Fruit fly (Drosophila melanogaster) whole organism, embryonic: Measurements from ENCODE around the gene yellow-e.

Source experiments
- Antp ChIP-seq: fragments of 200-800 bp; sonication (Bioruptor generic); optimal IDR thresholded peaks from 3 replicates; lab custom pipeline; 2016; ENCODE audit warnings: missing biosample characterization, missing genetic modification characterization
- Asciz ChIP-seq: fragments of 200-800 bp; sonication (Bioruptor generic); optimal IDR thresholded peaks from 2 replicates; lab custom pipeline; 2017; ENCODE audit warnings: missing biosample characterization, mild to moderate bottlenecking, missing genetic modification characterization, missing genetic modification reagents
- BEAF-32 ChIP-seq: fragments of 200-800 bp; sonication (Bioruptor generic); optimal IDR thresholded peaks from 3 replicates; lab custom pipeline; 2017; ENCODE audit warnings: missing biosample characterization, missing genetic modification characterization, mild to moderate bottlenecking, moderate library complexity, missing genetic modification reagents
- CG10267 ChIP-seq: fragments of 200-800 bp; sonication (Bioruptor generic); optimal IDR thresholded peaks from 2 replicates; lab custom pipeline; 2018; ENCODE audit warnings: missing biosample characterization, mild to moderate bottlenecking, missing genetic modification characterization, moderate library complexity
- CG10431 ChIP-seq: fragments of 200-800 bp; sonication (Bioruptor generic); optimal IDR thresholded peaks from 3 replicates; lab custom pipeline; 2018; ENCODE audit warnings: missing biosample characterization, mild to moderate bottlenecking, missing genetic modification characterization
- CG11247 ChIP-seq: fragments of 200-800 bp; sonication (Bioruptor generic); IDR thresholded peaks from 2 replicates; pipeline ENCODE4 v1.3.6; 2022; ENCODE audit warnings: missing biosample characterization, missing genetic modification characterization
- CG12299 ChIP-seq: fragments of 200-800 bp; sonication (Bioruptor generic); optimal IDR thresholded peaks from 2 replicates; lab custom pipeline; 2018; ENCODE audit warnings: missing biosample characterization, mild to moderate bottlenecking, missing genetic modification characterization
- CG13624 ChIP-seq: fragments of 200-800 bp; sonication (Bioruptor generic); optimal IDR thresholded peaks from 2 replicates; lab custom pipeline; 2016; ENCODE audit warnings: missing biosample characterization, missing genetic modification characterization
- CG14014 ChIP-seq: fragments of 200-800 bp; sonication (Bioruptor generic); IDR thresholded peaks from 2 replicates; pipeline ENCODE4 v1.3.6; 2022; ENCODE audit warnings: missing biosample characterization, missing genetic modification characterization
- CG14860 ChIP-seq: fragments of 200-800 bp; sonication (Bioruptor generic); IDR thresholded peaks from 3 replicates; pipeline ENCODE4 v1.3.6; 2022; ENCODE audit warnings: missing biosample characterization, missing genetic modification characterization; ENCODE audit not compliant: partially characterized antibody
- CG1602 ChIP-seq: fragments of 200-800 bp; sonication (Bioruptor generic); optimal IDR thresholded peaks from 3 replicates; lab custom pipeline; 2016; ENCODE audit warnings: missing biosample characterization, missing genetic modification characterization
- CG16779 ChIP-seq: fragments of 200-800 bp; sonication (Bioruptor generic); IDR thresholded peaks from 2 replicates; pipeline ENCODE4 v1.3.6; 2022; ENCODE audit warnings: missing biosample characterization, missing genetic modification characterization
- CG2202 ChIP-seq: fragments of 200-800 bp; sonication (Bioruptor generic); optimal IDR thresholded peaks from 2 replicates; lab custom pipeline; 2018; ENCODE audit warnings: missing biosample characterization, mild to moderate bottlenecking, missing genetic modification characterization
- CG2678 ChIP-seq: fragments of 200-800 bp; sonication (Bioruptor generic); optimal IDR thresholded peaks from 3 replicates; lab custom pipeline; 2019; ENCODE audit warnings: missing biosample characterization, mild to moderate bottlenecking, missing genetic modification characterization, moderate library complexity
- CG31388 ChIP-seq: fragments of 200-800 bp; sonication (Bioruptor generic); optimal IDR thresholded peaks from 2 replicates; lab custom pipeline; 2016; ENCODE audit warnings: missing biosample characterization, missing genetic modification characterization
- CG4282 ChIP-seq: fragments of 200-800 bp; sonication (Bioruptor generic); optimal IDR thresholded peaks from 2 replicates; lab custom pipeline; 2016; ENCODE audit warnings: missing biosample characterization, missing genetic modification characterization
- CG4424 ChIP-seq: fragments of 200-800 bp; sonication (Bioruptor generic); optimal IDR thresholded peaks from 3 replicates; lab custom pipeline; 2016; ENCODE audit warnings: missing biosample characterization, missing genetic modification characterization
- CG6791 ChIP-seq: fragments of 200-800 bp; sonication (Bioruptor generic); IDR thresholded peaks from 3 replicates; pipeline ENCODE4 v1.3.6; 2022; ENCODE audit warnings: missing biosample characterization, missing genetic modification characterization; ENCODE audit not compliant: partially characterized antibody
- CG7357 ChIP-seq: fragments of 200-800 bp; sonication (Bioruptor generic); IDR thresholded peaks from 3 replicates; pipeline ENCODE4 v1.3.6; 2022; ENCODE audit warnings: missing biosample characterization, missing genetic modification characterization
- CG7987 ChIP-seq: fragments of 200-800 bp; sonication (Bioruptor generic); optimal IDR thresholded peaks from 2 replicates; lab custom pipeline; 2018; ENCODE audit warnings: missing biosample characterization, mild to moderate bottlenecking, missing genetic modification characterization, moderate library complexity
- Dad ChIP-seq: fragments of 200-800 bp; sonication (Bioruptor generic); optimal IDR thresholded peaks from 3 replicates; lab custom pipeline; 2016; ENCODE audit warnings: missing biosample characterization, missing genetic modification characterization
- Dbx ChIP-seq: fragments of 200-800 bp; sonication (Bioruptor generic); IDR thresholded peaks from 3 replicates; pipeline ENCODE4 v1.3.6; 2022; ENCODE audit warnings: missing biosample characterization, missing genetic modification characterization
- Doc2 ChIP-seq: fragments of 200-800 bp; sonication (Bioruptor generic); IDR thresholded peaks from 2 replicates; pipeline ENCODE4 v1.3.6; 2022; ENCODE audit warnings: missing biosample characterization, missing genetic modification characterization
- Doc3 ChIP-seq: fragments of 200-800 bp; sonication (Bioruptor generic); IDR thresholded peaks from 3 replicates; pipeline ENCODE4 v1.3.6; 2022; ENCODE audit warnings: missing biosample characterization, missing genetic modification characterization; ENCODE audit not compliant: partially characterized antibody
- Dp ChIP-seq: fragments of 200-800 bp; sonication (Bioruptor generic); optimal IDR thresholded peaks from 2 replicates; lab custom pipeline; 2018; ENCODE audit warnings: missing biosample characterization, mild to moderate bottlenecking, missing genetic modification characterization, moderate library complexity
- Dref ChIP-seq: fragments of 200-800 bp; sonication (Bioruptor generic); IDR thresholded peaks from 2 replicates; pipeline ENCODE4 v1.3.6; 2022; ENCODE audit warnings: missing biosample characterization, missing genetic modification characterization
- Eip74EF ChIP-seq, 2 experiments: fragments of 200-800 bp in 1 of 2; fragments of >200 bp in 1 of 2; sonication (Bioruptor generic) in 1 of 2; optimal IDR thresholded peaks; 2 replicates each; lab custom pipeline; 2017 to 2019; ENCODE audit warnings: missing biosample characterization in 2 of 2, missing genetic modification characterization in 2 of 2, mild to moderate bottlenecking in 1 of 2, moderate library complexity in 1 of 2
- HHEX ChIP-seq: fragments of 200-800 bp; sonication (Bioruptor generic); optimal IDR thresholded peaks from 3 replicates; lab custom pipeline; 2017; ENCODE audit warnings: missing biosample characterization, mild to moderate bottlenecking, missing genetic modification characterization, missing genetic modification reagents
- HLH3B ChIP-seq: fragments of 200-800 bp; sonication (Bioruptor generic); IDR thresholded peaks from 2 replicates; pipeline ENCODE4 v1.3.6; 2022; ENCODE audit warnings: missing biosample characterization, missing genetic modification characterization
- HmgD ChIP-seq: fragments of 200-800 bp; sonication (Bioruptor generic); optimal IDR thresholded peaks from 3 replicates; lab custom pipeline; 2016; ENCODE audit warnings: missing biosample characterization, missing genetic modification characterization
- Ravus ChIP-seq: fragments of 200-800 bp; sonication (Bioruptor generic); IDR thresholded peaks from 2 replicates; pipeline ENCODE4 v1.3.6; 2022; ENCODE audit warnings: missing biosample characterization, missing genetic modification characterization
- bbx ChIP-seq: fragments of 200-800 bp; sonication (Bioruptor generic); IDR thresholded peaks from 2 replicates; pipeline ENCODE4 v1.3.6; 2022; ENCODE audit warnings: missing biosample characterization, missing genetic modification characterization; ENCODE audit not compliant: partially characterized antibody
- bcd ChIP-seq: fragments of 200-800 bp; sonication (Bioruptor generic); optimal IDR thresholded peaks from 2 replicates; lab custom pipeline; 2017; ENCODE audit warnings: missing biosample characterization, mild to moderate bottlenecking, missing genetic modification characterization
- br ChIP-seq: fragments of >200 bp; optimal IDR thresholded peaks from 2 replicates; lab custom pipeline; 2017
- caup ChIP-seq: fragments of 200-800 bp; sonication (Bioruptor generic); optimal IDR thresholded peaks from 3 replicates; lab custom pipeline; 2017; ENCODE audit warnings: missing biosample characterization, mild to moderate bottlenecking, missing genetic modification characterization, moderate library complexity; ENCODE audit not compliant: severe bottlenecking
- chinmo ChIP-seq: fragments of 200-800 bp; sonication (Bioruptor generic); IDR thresholded peaks from 4 replicates; pipeline ENCODE4 v1.3.6; 2022; ENCODE audit warnings: missing biosample characterization, missing genetic modification characterization; ENCODE audit not compliant: partially characterized antibody
- ems ChIP-seq: fragments of 200-800 bp; sonication (Bioruptor generic); optimal IDR thresholded peaks from 3 replicates; lab custom pipeline; 2016; ENCODE audit warnings: missing biosample characterization, missing genetic modification characterization
- fu2 ChIP-seq: fragments of 200-800 bp; sonication (Bioruptor generic); optimal IDR thresholded peaks from 2 replicates; lab custom pipeline; 2016; ENCODE audit warnings: missing biosample characterization, missing genetic modification characterization
- gsb-n ChIP-seq: fragments of 200-800 bp; sonication (Bioruptor generic); optimal IDR thresholded peaks from 3 replicates; lab custom pipeline; 2018; ENCODE audit warnings: missing biosample characterization, mild to moderate bottlenecking, missing genetic modification characterization
- kah ChIP-seq: fragments of 200-800 bp; sonication (Bioruptor generic); optimal IDR thresholded peaks from 2 replicates; lab custom pipeline; 2018; ENCODE audit warnings: missing biosample characterization, mild to moderate bottlenecking, missing genetic modification characterization
- mld ChIP-seq: fragments of 200-800 bp; sonication (Bioruptor generic); IDR thresholded peaks from 3 replicates; pipeline ENCODE4 v1.3.6; 2022; ENCODE audit warnings: missing biosample characterization, missing genetic modification characterization; ENCODE audit not compliant: partially characterized antibody
- nerfin-2 ChIP-seq: fragments of 200-800 bp; sonication (Bioruptor generic); IDR thresholded peaks from 2 replicates; pipeline ENCODE4 v1.3.6; 2022; ENCODE audit warnings: missing biosample characterization, missing genetic modification characterization; ENCODE audit not compliant: partially characterized antibody
- ranshi ChIP-seq: fragments of 200-800 bp; sonication (Bioruptor generic); IDR thresholded peaks from 2 replicates; pipeline ENCODE4 v1.3.6; 2022; ENCODE audit warnings: missing biosample characterization, missing genetic modification characterization
- repo ChIP-seq: fragments of 200-800 bp; sonication (Bioruptor generic); optimal IDR thresholded peaks from 2 replicates; lab custom pipeline; 2016; ENCODE audit warnings: missing biosample characterization, missing genetic modification characterization
- sens ChIP-seq: fragments of 200-800 bp; sonication (Bioruptor generic); peaks from one replicate; lab custom pipeline; 2016; ENCODE audit warnings: missing biosample characterization, missing genetic modification characterization
- slou ChIP-seq: fragments of 200-800 bp; sonication (Bioruptor generic); optimal IDR thresholded peaks from 3 replicates; lab custom pipeline; 2016; ENCODE audit warnings: missing biosample characterization, missing genetic modification characterization
- slp2 ChIP-seq: fragments of 200-800 bp; sonication (Bioruptor generic); optimal IDR thresholded peaks from 2 replicates; lab custom pipeline; 2016; ENCODE audit warnings: missing biosample characterization, missing genetic modification characterization
- sob ChIP-seq: fragments of 200-800 bp; sonication (Bioruptor generic); IDR thresholded peaks from 2 replicates; pipeline ENCODE4 v1.3.6; 2022; ENCODE audit warnings: missing biosample characterization, missing genetic modification characterization
- tx ChIP-seq: fragments of 200-800 bp; sonication (Bioruptor generic); optimal IDR thresholded peaks from 2 replicates; lab custom pipeline; 2016; ENCODE audit warnings: missing biosample characterization, missing genetic modification characterization
- yki ChIP-seq: fragments of >200 bp; optimal IDR thresholded peaks from 3 replicates; lab custom pipeline; 2018
- zf30C ChIP-seq: fragments of 200-800 bp; sonication (Bioruptor generic); optimal IDR thresholded peaks from 3 replicates; lab custom pipeline; 2018; ENCODE audit warnings: missing biosample characterization, mild to moderate bottlenecking, missing genetic modification characterization

Gene yellow-e

DNA sequence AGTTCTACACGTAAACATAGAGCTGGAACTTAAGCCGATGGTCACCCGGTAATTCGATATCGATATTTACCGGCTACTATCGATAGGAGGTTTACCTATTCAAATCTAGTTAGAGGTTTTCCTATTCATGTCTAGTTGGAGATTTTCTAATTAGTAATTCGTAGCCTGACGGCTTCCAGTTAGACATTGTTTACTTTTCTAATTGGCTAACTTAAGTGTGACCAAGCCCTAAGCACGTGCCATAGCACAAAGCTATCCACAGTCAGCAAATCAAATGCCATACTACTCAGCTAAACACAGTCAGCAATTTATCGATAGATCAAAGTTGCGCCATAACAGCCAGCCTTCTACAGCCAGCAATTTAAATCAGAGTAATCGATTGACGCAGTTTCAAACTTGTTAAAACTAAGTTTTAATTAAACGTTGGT is 12.0 kb downstream of the yellow-e start, which contains the start of gene Dpm3 (continued):
- no peak for TF ChIP-seq CG1602
- peak; percentile 86 for TF ChIP-seq bbx (GFP tag; lab: Robert Waterston, UW)
- no peak for TF ChIP-seq CG11247 (GFP tag; lab: Robert Waterston, UW)
- 0 out of 4 replicates have a peak, but pooled peaks have one; percentile 76 for TF ChIP-seq chinmo (GFP tag; lab: Robert Waterston, UW)
- TF ChIP-seq CG16779 = no peak
- TF ChIP-seq zf30C (GFP tag; lab: Kevin White, UChicago) = no peak
- no peak for TF ChIP-seq ems (GFP tag; lab: Kevin White, UChicago)
- no peak for TF ChIP-seq br (lab: Kevin White, UChicago)
- TF ChIP-seq CG14014 (GFP tag; lab: Robert Waterston, UW) = no peak
- peak; percentile 22 for TF ChIP-seq slp2 (GFP tag; lab: Kevin White, UChicago)
- TF ChIP-seq gsb-n (tag; lab: Kevin White, UChicago) = peak; percentile 54
- TF ChIP-seq tx = peak; percentile 15
- TF ChIP-seq CG10267 = peak; percentile 58
- TF ChIP-seq Doc3 (GFP tag; lab: Robert Waterston, UW) = peak; percentile 95
- peak; percentile 5 for TF ChIP-seq CG12299 (tag; lab: Kevin White, UChicago)
- TF ChIP-seq CG13624 (GFP tag; lab: Kevin White, UChicago) = peak; percentile 18
- peak; percentile 99 for TF ChIP-seq Dref (GFP tag; lab: Robert Waterston, UW)
- TF ChIP-seq BEAF-32 (GFP tag; lab: Kevin White, UChicago) = peak; percentile 93
- TF ChIP-seq CG2202 (tag; lab: Kevin White, UChicago) = peak; percentile 0
- no peak for TF ChIP-seq CG31388
- TF ChIP-seq HLH3B (GFP tag; lab: Robert Waterston, UW) = no peak
- TF ChIP-seq ranshi = no peak
- no peak for TF ChIP-seq HHEX (GFP tag; lab: Kevin White, UChicago)
- TF ChIP-seq CG6791 (GFP tag; lab: Robert Waterston, UW) = peak; percentile 88
- TF ChIP-seq Doc2 (GFP tag; lab: Robert Waterston, UW) = no peak
- TF ChIP-seq Dad (GFP tag; lab: Kevin White, UChicago) = peak; percentile 7
- no peak for TF ChIP-seq yki (lab: Kevin White, UChicago)
- TF ChIP-seq Dp (GFP tag; lab: Kevin White, UChicago) = peak; percentile 97
- 0 out of 3 replicates have a peak, but pooled peaks have one; percentile 38 for TF ChIP-seq Dbx (GFP tag; lab: Robert Waterston, UW)
- peak; percentile 54 for TF ChIP-seq HmgD (GFP tag; lab: Kevin White, UChicago)
- peak; percentile 80 for TF ChIP-seq nerfin-2 (GFP tag; lab: Robert Waterston, UW)
- TF ChIP-seq Asciz (GFP tag; lab: Kevin White, UChicago) = no peak
- peak; percentile 75; the same call in 2 of the 3 replicates for TF ChIP-seq mld (GFP tag; lab: Robert Waterston, UW)
- TF ChIP-seq CG2678 (tag; lab: Kevin White, UChicago) = peak; percentile 18
- TF ChIP-seq sens (GFP tag; lab: Kevin White, UChicago) = peak; percentile 86
- peak; percentile 91 for TF ChIP-seq CG14860
- TF ChIP-seq CG7357 (GFP tag; lab: Robert Waterston, UW) = no peak
- no peak for TF ChIP-seq Eip74EF (GFP tag; optimal IDR thresholded peaks at IDR 0.05; lab: Kevin White, UChicago)
- TF ChIP-seq CG10431 = no peak
- no peak for TF ChIP-seq CG4424 (GFP tag; lab: Kevin White, UChicago)
- TF ChIP-seq repo = peak; percentile 19
- TF ChIP-seq Ravus = no peak
- TF ChIP-seq Antp (GFP tag; lab: Kevin White, UChicago) = peak; percentile 40
- peak; percentile 41 for TF ChIP-seq bcd (GFP tag; lab: Kevin White, UChicago)
- TF ChIP-seq caup (GFP tag; lab: Kevin White, UChicago) = no peak
- TF ChIP-seq slou (GFP tag; lab: Kevin White, UChicago) = peak; percentile 53
- no peak for TF ChIP-seq kah (GFP tag; lab: Kevin White, UChicago)
- TF ChIP-seq CG4282 (GFP tag; lab: Kevin White, UChicago) = peak; percentile 6
- peak; percentile 56 for TF ChIP-seq sob
- peak; percentile 9 for TF ChIP-seq CG7987 (GFP tag; lab: Kevin White, UChicago)
- TF ChIP-seq fu2 = peak; percentile 10
